Fruit fly (Drosophila melanogaster) whole organism, pupa: ENCODE measurements around the gene CG17105.

Source experiments
- CG10348 ChIP-seq: fragments of 200-800 bp; sonication (Bioruptor generic); IDR thresholded peaks from 2 replicates; pipeline ENCODE4 v1.3.6; 2022; ENCODE audit warnings: missing biosample characterization, missing genetic modification characterization
- CG12605 ChIP-seq: fragments of 200-800 bp; sonication (Bioruptor generic); IDR thresholded peaks from 2 replicates; pipeline ENCODE4 v1.3.6; 2022; ENCODE audit warnings: missing biosample characterization, missing genetic modification characterization
- CG13204 ChIP-seq: fragments of 200-800 bp; sonication (Bioruptor generic); optimal IDR thresholded peaks from 2 replicates; lab custom pipeline; 2018; ENCODE audit warnings: missing biosample characterization, mild to moderate bottlenecking, missing genetic modification characterization, moderate library complexity
- CG14655 ChIP-seq: fragments of 200-800 bp; sonication (Bioruptor generic); optimal IDR thresholded peaks from 3 replicates; lab custom pipeline; 2017; ENCODE audit warnings: mild to moderate bottlenecking, missing biosample characterization, missing genetic modification reagents, missing genetic modification characterization
- CG15710 ChIP-seq: fragments of 200-800 bp; sonication (Bioruptor generic); optimal IDR thresholded peaks from 2 replicates; lab custom pipeline; 2018; ENCODE audit warnings: missing biosample characterization, mild to moderate bottlenecking, missing genetic modification characterization, moderate library complexity
- CG17806 ChIP-seq: fragments of 200-800 bp; sonication (Bioruptor generic); optimal IDR thresholded peaks from 2 replicates; lab custom pipeline; 2018; ENCODE audit warnings: missing biosample characterization, mild to moderate bottlenecking, missing genetic modification characterization, moderate library complexity
- CG32121 ChIP-seq: fragments of 200-800 bp; sonication (Bioruptor generic); IDR thresholded peaks from 2 replicates; pipeline ENCODE4 v1.3.6; 2022; ENCODE audit warnings: missing biosample characterization, missing genetic modification characterization
- CG34367 ChIP-seq: fragments of 200-800 bp; sonication (Bioruptor generic); optimal IDR thresholded peaks from 2 replicates; lab custom pipeline; 2018; ENCODE audit warnings: missing biosample characterization, mild to moderate bottlenecking, missing genetic modification characterization
- CG4496 ChIP-seq: fragments of 200-800 bp; sonication (Bioruptor generic); IDR thresholded peaks from 3 replicates; pipeline ENCODE4 v1.3.6; 2022; ENCODE audit warnings: missing biosample characterization, missing genetic modification characterization
- CG8159 ChIP-seq: fragments of 200-800 bp; sonication (Bioruptor generic); optimal IDR thresholded peaks from 3 replicates; lab custom pipeline; 2018; ENCODE audit warnings: missing biosample characterization, mild to moderate bottlenecking, missing genetic modification characterization, moderate library complexity
- CG8301 ChIP-seq: fragments of 200-800 bp; sonication (Bioruptor generic); optimal IDR thresholded peaks from 2 replicates; lab custom pipeline; 2018; ENCODE audit warnings: missing biosample characterization, mild to moderate bottlenecking, missing genetic modification characterization
- CG9948 ChIP-seq: fragments of 200-800 bp; sonication (Bioruptor generic); optimal IDR thresholded peaks from 2 replicates; lab custom pipeline; 2018; ENCODE audit warnings: missing biosample characterization, mild to moderate bottlenecking, missing genetic modification characterization, moderate library complexity
- D1 ChIP-seq: fragments of 200-800 bp; sonication (Bioruptor generic); optimal IDR thresholded peaks from 2 replicates; lab custom pipeline; 2018; ENCODE audit warnings: missing biosample characterization, mild to moderate bottlenecking, missing genetic modification characterization, moderate library complexity
- EcR ChIP-seq: fragments of 200-800 bp; sonication (Bioruptor generic); optimal IDR thresholded peaks from 3 replicates; lab custom pipeline; 2019; ENCODE audit warnings: missing biosample characterization, missing genetic modification characterization, mild to moderate bottlenecking, moderate library complexity, missing genetic modification reagents
- Ets98B ChIP-seq: fragments of 200-800 bp; sonication (Bioruptor generic); IDR thresholded peaks from 2 replicates; pipeline ENCODE4 v1.3.6; 2022; ENCODE audit warnings: missing biosample characterization, missing genetic modification characterization
- Pif1A ChIP-seq: fragments of 200-800 bp; sonication (Bioruptor generic); optimal IDR thresholded peaks from 3 replicates; lab custom pipeline; 2016; ENCODE audit warnings: missing biosample characterization, missing genetic modification characterization
- Pif1B ChIP-seq: fragments of 200-800 bp; sonication (Bioruptor generic); optimal IDR thresholded peaks from 3 replicates; lab custom pipeline; 2016; ENCODE audit warnings: missing biosample characterization, missing genetic modification characterization
- Snoo ChIP-seq: fragments of 200-800 bp; sonication (Bioruptor generic); optimal IDR thresholded peaks from 3 replicates; lab custom pipeline; 2017; ENCODE audit warnings: missing biosample characterization, mild to moderate bottlenecking, missing genetic modification characterization, inconsistent platforms
- fd96Ca ChIP-seq: fragments of 200-800 bp; sonication (Bioruptor generic); IDR thresholded peaks from 3 replicates; pipeline ENCODE4 v1.3.6; 2022; ENCODE audit warnings: missing biosample characterization, missing genetic modification characterization
- gl ChIP-seq: fragments of 200-800 bp; sonication (Bioruptor generic); optimal IDR thresholded peaks from 2 replicates; lab custom pipeline; 2018; ENCODE audit warnings: missing biosample characterization, mild to moderate bottlenecking, missing genetic modification characterization
- rn ChIP-seq: fragments of 200-800 bp; sonication (Bioruptor generic); IDR thresholded peaks from 2 replicates; pipeline ENCODE4 v1.3.6; 2022; ENCODE audit warnings: missing biosample characterization, missing genetic modification characterization

Gene CG17105

DNA sequence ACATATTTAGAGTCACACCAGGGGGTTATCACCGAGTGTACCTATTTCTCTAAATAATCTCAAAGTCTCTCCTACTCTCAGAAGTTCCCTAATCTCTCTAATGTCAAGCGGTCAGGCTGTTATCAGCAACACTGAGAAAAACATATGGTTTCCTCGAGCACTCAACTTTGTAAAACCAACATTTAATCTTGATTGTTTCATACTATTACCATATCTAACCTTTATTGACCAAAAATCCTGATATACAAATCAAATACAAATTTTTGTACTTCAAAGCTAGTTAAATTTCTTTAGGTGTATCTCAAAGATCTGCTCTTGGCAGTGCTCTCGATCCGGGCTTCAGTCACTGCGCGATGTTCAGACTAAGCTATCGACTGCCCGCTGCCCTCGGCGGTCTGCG lies 22.5 kb downstream of the CG17105 start, which contains the start of gene CG6415:
CG6415 (plus strand) TSS at position 341 of the 400 bp plus-strand sequence.
- TF ChIP-seq rn (GFP tag; lab: Robert Waterston, UW): 0 out of 2 replicates have a peak, but pooled peaks have one; percentile 13
- TF ChIP-seq CG32121 (GFP tag; lab: Robert Waterston, UW): peak; percentile 85
- TF ChIP-seq CG15710: no peak
- TF ChIP-seq D1 (tag; lab: Kevin White, UChicago): no peak
- TF ChIP-seq CG4496 (GFP tag; lab: Robert Waterston, UW): peak; percentile 82
- TF ChIP-seq CG12605 (GFP tag; lab: Robert Waterston, UW): peak; percentile 54; the same call in 1 of the 2 replicates
- TF ChIP-seq CG8159: no peak
- no peak for TF ChIP-seq gl (tag; lab: Kevin White, UChicago)
- peak; percentile 25 for TF ChIP-seq Pif1A (GFP tag; lab: Kevin White, UChicago)
- peak; percentile 76 for TF ChIP-seq Ets98B (GFP tag; lab: Robert Waterston, UW)
- peak; percentile 69 for TF ChIP-seq fd96Ca (GFP tag; lab: Robert Waterston, UW)
- TF ChIP-seq CG8301 (tag; lab: Kevin White, UChicago): peak; percentile 56
- peak; percentile 58 for TF ChIP-seq CG14655

DNA sequence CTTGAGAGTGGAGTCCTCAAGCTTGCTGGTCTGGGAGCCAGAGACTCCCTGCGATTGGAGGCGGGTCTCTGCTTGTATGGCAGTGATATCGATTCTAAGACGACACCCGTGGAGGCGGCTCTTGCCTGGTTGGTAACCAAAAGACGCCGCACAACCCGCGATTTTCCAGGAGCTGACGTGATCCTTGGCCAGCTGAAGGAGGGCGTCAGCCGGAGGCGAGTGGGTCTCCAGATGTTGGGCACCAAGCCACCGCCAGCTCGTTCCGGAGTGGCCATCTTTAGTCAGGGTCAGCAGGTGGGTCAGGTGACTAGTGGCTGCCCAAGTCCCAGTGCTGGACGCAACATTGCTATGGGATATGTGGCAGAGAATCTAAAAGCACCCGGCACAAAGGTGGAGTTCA lies 23.6 kb downstream of the CG17105 start:
- TF ChIP-seq CG17806 (tag; lab: Kevin White, UChicago) (no peak), CG32121 (GFP tag; lab: Robert Waterston, UW) (no peak), CG34367 (tag; lab: Kevin White, UChicago) (no peak), CG4496 (GFP tag; lab: Robert Waterston, UW) (no peak), Pif1B (GFP tag; lab: Kevin White, UChicago) (no peak), CG14655 (no peak), CG8159 (no peak), CG8301 (tag; lab: Kevin White, UChicago) (no peak), CG15710 (no peak), D1 (tag; lab: Kevin White, UChicago) (no peak), CG13204 (GFP tag; lab: Kevin White, UChicago) (no peak), fd96Ca (GFP tag; lab: Robert Waterston, UW) (no peak), rn (GFP tag; lab: Robert Waterston, UW) (no peak), CG10348 (no peak), CG12605 (GFP tag; lab: Robert Waterston, UW) (no peak), EcR (no peak), CG9948 (tag; lab: Kevin White, UChicago) (no peak), Ets98B (GFP tag; lab: Robert Waterston, UW) (no peak), gl (tag; lab: Kevin White, UChicago) (no peak)

DNA sequence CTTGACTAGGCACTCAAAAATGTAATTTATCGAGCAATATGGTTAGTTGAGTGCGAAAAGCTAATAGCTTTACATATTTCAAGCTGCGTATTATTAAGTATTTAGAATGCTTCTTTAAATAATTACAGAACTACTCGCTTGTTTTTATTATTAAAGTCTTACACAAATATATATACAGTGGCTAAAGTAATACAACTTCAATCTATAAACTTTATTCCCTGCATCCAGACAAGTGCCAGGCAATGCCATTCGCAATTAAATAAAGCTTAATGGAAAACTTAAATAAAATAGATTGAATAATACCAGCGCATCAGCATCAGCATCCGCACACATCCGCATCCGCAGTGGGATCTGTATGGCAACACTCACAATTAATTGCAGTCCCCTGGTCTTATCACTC lies 25.4 kb downstream of the CG17105 start:
- TF ChIP-seq CG4496 (GFP tag; lab: Robert Waterston, UW): no peak
- no peak for TF ChIP-seq CG34367 (tag; lab: Kevin White, UChicago)
- no peak for TF ChIP-seq fd96Ca (GFP tag; lab: Robert Waterston, UW)
- TF ChIP-seq CG12605 (GFP tag; lab: Robert Waterston, UW): no peak
- no peak for TF ChIP-seq Ets98B (GFP tag; lab: Robert Waterston, UW)
- no peak for TF ChIP-seq CG32121 (GFP tag; lab: Robert Waterston, UW)
- TF ChIP-seq CG14655: no peak
- TF ChIP-seq rn (GFP tag; lab: Robert Waterston, UW): no peak
- TF ChIP-seq Pif1B (GFP tag; lab: Kevin White, UChicago): no peak
- no peak for TF ChIP-seq CG8159
- TF ChIP-seq EcR: no peak
- no peak for TF ChIP-seq CG8301 (tag; lab: Kevin White, UChicago)
- TF ChIP-seq CG9948 (tag; lab: Kevin White, UChicago): no peak
- TF ChIP-seq Pif1A (GFP tag; lab: Kevin White, UChicago): no peak
- TF ChIP-seq gl (tag; lab: Kevin White, UChicago): no peak
- TF ChIP-seq, all 21 proteins: peak for 0

DNA sequence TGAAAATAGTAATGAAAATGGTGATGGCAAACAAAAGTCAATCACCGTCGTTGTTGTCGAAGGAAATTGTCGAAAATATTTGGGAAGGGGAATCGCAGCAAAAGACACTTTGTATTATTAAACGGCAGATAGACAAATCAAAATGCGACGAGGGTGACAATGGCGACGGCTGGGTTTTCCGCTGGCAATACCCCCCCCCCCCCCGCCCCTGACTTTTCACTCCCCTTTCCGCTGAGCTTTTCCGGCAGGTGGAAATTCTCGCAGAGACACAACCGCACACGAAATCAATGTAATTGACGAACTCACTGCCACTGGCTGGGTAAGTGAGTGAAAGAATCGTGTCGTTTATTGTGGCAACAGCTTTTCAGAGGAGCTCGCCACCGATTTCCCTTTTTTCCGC lies 27.3 kb downstream of the CG17105 start:
- TF ChIP-seq Pif1B (GFP tag; lab: Kevin White, UChicago) (no peak), Pif1A (GFP tag; lab: Kevin White, UChicago) (no peak), CG14655 (no peak), D1 (tag; lab: Kevin White, UChicago) (no peak), rn (GFP tag; lab: Robert Waterston, UW) (no peak), CG32121 (GFP tag; lab: Robert Waterston, UW) (no peak), CG34367 (tag; lab: Kevin White, UChicago) (no peak), CG13204 (GFP tag; lab: Kevin White, UChicago) (no peak), Snoo (tag; lab: Kevin White, UChicago) (no peak), CG8159 (no peak), CG9948 (tag; lab: Kevin White, UChicago) (no peak), CG8301 (tag; lab: Kevin White, UChicago) (no peak), gl (tag; lab: Kevin White, UChicago) (no peak), CG17806 (tag; lab: Kevin White, UChicago) (no peak), CG10348 (no peak)

DNA sequence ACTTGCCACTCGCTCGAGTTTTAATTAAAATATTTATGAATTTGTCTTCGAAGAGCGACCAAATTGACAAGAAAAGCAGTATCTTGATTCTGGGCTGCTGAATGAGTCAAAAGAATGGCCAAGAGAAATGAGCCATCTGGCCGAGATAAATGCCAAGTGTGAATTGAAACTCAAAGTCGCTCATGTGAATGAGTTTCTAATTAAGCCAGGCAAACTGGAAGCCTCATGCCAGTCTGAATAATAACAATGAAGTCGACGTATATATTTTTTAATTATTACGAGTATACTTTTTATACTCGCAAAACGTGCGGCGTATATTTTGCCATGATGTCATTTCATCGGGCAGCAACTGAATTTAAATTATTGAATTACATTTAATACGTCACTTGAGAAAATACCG lies 28.5 kb downstream of the CG17105 start, which contains the start of gene Lip2:
Lip2 (minus strand) TSS at position 101 of the 400 bp plus-strand sequence.
- TF ChIP-seq rn (GFP tag; lab: Robert Waterston, UW) (no peak), CG14655 (no peak), CG17806 (tag; lab: Kevin White, UChicago) (no peak), CG15710 (no peak), CG10348 (no peak), CG4496 (GFP tag; lab: Robert Waterston, UW) (no peak), Snoo (tag; lab: Kevin White, UChicago) (no peak), fd96Ca (GFP tag; lab: Robert Waterston, UW) (no peak), D1 (tag; lab: Kevin White, UChicago) (no peak), EcR (no peak), gl (tag; lab: Kevin White, UChicago) (no peak), CG13204 (GFP tag; lab: Kevin White, UChicago) (no peak), Pif1A (GFP tag; lab: Kevin White, UChicago) (no peak), CG12605 (GFP tag; lab: Robert Waterston, UW) (no peak), CG32121 (GFP tag; lab: Robert Waterston, UW) (no peak)
